Worm (Caenorhabditis elegans): ENCODE results near the gene par-3.

par-3 gene

ce11 chrIII:5697963-5698730 lies 34.1 kb downstream of the par-3 start, which contains the start of the genes lgg-3 and rgs-5:
Gene lgg-3, minus strand, starts transcription at chrIII:5698013.
Gene rgs-5, plus strand, starts transcription at chrIII:5698555.
- TF ChIP-seq sptf-1 (tag; optimal IDR thresholded peaks at IDR 0.05): no peak
- no peak for TF ChIP-seq skn-1 (tag; optimal IDR thresholded peaks at IDR 0.05)
- TF ChIP-seq alr-1 (tag; optimal IDR thresholded peaks at IDR 0.05; ENCODE audit: borderline replicate concordance): no peak
- TF ChIP-seq lin-14 (GFP tag; optimal IDR thresholded peaks at IDR 0.05): no peak
- no peak for TF ChIP-seq hlh-17 (GFP tag; optimal IDR thresholded peaks at IDR 0.05; ENCODE audit: borderline replicate concordance)
- TF ChIP-seq hpl-2 (GFP tag; optimal IDR thresholded peaks at IDR 0.05): no peak
- no peak for TF ChIP-seq unc-30 (tag; optimal IDR thresholded peaks at IDR 0.05)
- peak; percentile 20 for TF ChIP-seq blmp-1 (tag; optimal IDR thresholded peaks at IDR 0.05)
- no peak for TF ChIP-seq C34B4.2 (tag; optimal IDR thresholded peaks at IDR 0.05)
- TF ChIP-seq nhr-11 (tag; optimal IDR thresholded peaks at IDR 0.05): no peak
- no peak for TF ChIP-seq nhr-77 (tag; optimal IDR thresholded peaks at IDR 0.05)
- no peak for TF ChIP-seq nhr-19 (GFP tag; conservative IDR thresholded peaks at IDR 0.05)
- no peak for TF ChIP-seq tlp-1 (tag; optimal IDR thresholded peaks at IDR 0.05)
- TF ChIP-seq nhr-76 (tag; optimal IDR thresholded peaks at IDR 0.05): no peak
- TF ChIP-seq rnt-1 (tag; optimal IDR thresholded peaks at IDR 0.05): peak; percentile 34
- no peak for TF ChIP-seq xbp-1 (tag; optimal IDR thresholded peaks at IDR 0.05)
- peak; percentile 50 to 70 for TF ChIP-seq efl-1 (optimal IDR thresholded peaks at IDR 0.05)
- TF ChIP-seq efl-1 (GFP tag; optimal IDR thresholded peaks at IDR 0.05 in 1 of 2): peak; percentile 47 to 93
- TF ChIP-seq elt-3 (tag; optimal IDR thresholded peaks at IDR 0.05): peak in 1 of 6 experiments; percentile 28
- no peak for TF ChIP-seq fkh-10 (GFP tag; optimal IDR thresholded peaks at IDR 0.05)
- no peak for TF ChIP-seq egl-27 (tag; optimal IDR thresholded peaks at IDR 0.05)
- TF ChIP-seq ceh-8 (GFP tag; optimal IDR thresholded peaks at IDR 0.05): no peak
- no peak for TF ChIP-seq ama-1 (optimal IDR thresholded peaks at IDR 0.05)
- no peak for TF ChIP-seq unc-130 (tag; optimal IDR thresholded peaks at IDR 0.05)
- peak; percentile 3 for TF ChIP-seq nhr-20 (tag; optimal IDR thresholded peaks at IDR 0.05)
- TF ChIP-seq dsc-1 (tag; optimal IDR thresholded peaks at IDR 0.05): no peak
- TF ChIP-seq snu-23 (GFP tag; optimal IDR thresholded peaks at IDR 0.05): peak; percentile 30
- peak; percentile 15 for TF ChIP-seq mep-1 (tag; optimal IDR thresholded peaks at IDR 0.05)
- TF ChIP-seq pqm-1 (tag; optimal IDR thresholded peaks at IDR 0.05): no peak
- TF ChIP-seq lin-39 (tag; optimal IDR thresholded peaks at IDR 0.05): no peak
- TF ChIP-seq nhr-71 (tag; optimal IDR thresholded peaks at IDR 0.05): peak; percentile 46
- no peak for TF ChIP-seq fkh-4 (tag; optimal IDR thresholded peaks at IDR 0.05; ENCODE audit: borderline replicate concordance)
- no peak for TF ChIP-seq ets-5 (GFP tag; IDR thresholded peaks at IDR 0.05)
- TF ChIP-seq dpl-1 (GFP tag; optimal IDR thresholded peaks at IDR 0.05): peak; percentile 14 to 64 (median 48)
- no peak for TF ChIP-seq lir-3 (tag; optimal IDR thresholded peaks at IDR 0.05; ENCODE audit: poor library complexity)
- no peak for TF ChIP-seq ceh-88 (GFP tag; IDR thresholded peaks at IDR 0.05)
- peak; percentile 18 for TF ChIP-seq lin-15B (tag; optimal IDR thresholded peaks at IDR 0.05)
- TF ChIP-seq unc-62 (GFP tag; optimal IDR thresholded peaks at IDR 0.05): no peak
- no peak for TF ChIP-seq elt-2 (tag; optimal IDR thresholded peaks at IDR 0.05)
- TF ChIP-seq efl-3 (GFP tag; optimal IDR thresholded peaks at IDR 0.05): no peak
- no peak for TF ChIP-seq nhr-84 (tag; optimal IDR thresholded peaks at IDR 0.05)
- peak in 1 of 2 experiments; percentile 8 for TF ChIP-seq mdl-1 (tag; optimal IDR thresholded peaks at IDR 0.05)
- TF ChIP-seq unc-86 (tag; optimal IDR thresholded peaks at IDR 0.05): no peak
- no peak for TF ChIP-seq sup-37 (GFP tag; optimal IDR thresholded peaks at IDR 0.05)
- TF ChIP-seq pag-3 (tag; optimal IDR thresholded peaks at IDR 0.05; ENCODE audit: borderline replicate concordance, insufficient read depth): no peak
- no peak for TF ChIP-seq nhr-237 (tag; optimal IDR thresholded peaks at IDR 0.05)
- no peak for TF ChIP-seq tbx-2 (tag; optimal IDR thresholded peaks at IDR 0.05)
- TF ChIP-seq egl-13 (tag; optimal IDR thresholded peaks at IDR 0.05): no peak
- no peak for TF ChIP-seq ceh-90 (tag; optimal IDR thresholded peaks at IDR 0.05)
- TF ChIP-seq lsy-2 (tag; optimal IDR thresholded peaks at IDR 0.05): peak; percentile 30 to 62
- no peak for TF ChIP-seq hlh-4 (tag; optimal IDR thresholded peaks at IDR 0.05)
- TF ChIP-seq snpc-4 (tag; optimal IDR thresholded peaks at IDR 0.05): no peak
